Fruit fly (Drosophila melanogaster) whole organism, embryonic: Measurements from ENCODE around the gene CG43815.
A peak's percentile ranks its signal among the peaks of the same experiment; 100 is the strongest.

Source experiments
- C15 ChIP-seq: fragments of 200-800 bp; sonication (Bioruptor generic); IDR thresholded peaks from 3 replicates; pipeline ENCODE4 v1.3.6; 2022; ENCODE audit warnings: missing biosample characterization, missing genetic modification characterization
- CG10959 ChIP-seq: fragments of 200-800 bp; sonication (Bioruptor generic); IDR thresholded peaks from 2 replicates; pipeline ENCODE4 v1.3.6; 2022; ENCODE audit warnings: missing biosample characterization, missing genetic modification characterization
- CG10979 ChIP-seq: fragments of 200-800 bp; sonication (Bioruptor generic); optimal IDR thresholded peaks from 2 replicates; lab custom pipeline; 2018; ENCODE audit warnings: missing biosample characterization, mild to moderate bottlenecking, missing genetic modification characterization, moderate library complexity
- CG12659 ChIP-seq: fragments of 200-800 bp; sonication (Bioruptor generic); optimal IDR thresholded peaks from 3 replicates; lab custom pipeline; 2017; ENCODE audit warnings: mild to moderate bottlenecking, missing biosample characterization, missing genetic modification reagents, missing genetic modification characterization
- CG13424 ChIP-seq: fragments of 200-800 bp; sonication (Bioruptor generic); optimal IDR thresholded peaks from 2 replicates; lab custom pipeline; 2019; ENCODE audit warnings: missing biosample characterization, mild to moderate bottlenecking, missing genetic modification characterization, moderate library complexity
- CG15601 ChIP-seq: fragments of 200-800 bp; sonication (Bioruptor generic); optimal IDR thresholded peaks from 3 replicates; lab custom pipeline; 2019; ENCODE audit warnings: missing biosample characterization, mild to moderate bottlenecking, missing genetic modification characterization, moderate library complexity
- CG15696 ChIP-seq: fragments of 200-800 bp; sonication (Bioruptor generic); optimal IDR thresholded peaks from 2 replicates; lab custom pipeline; 2019; ENCODE audit warnings: missing biosample characterization, mild to moderate bottlenecking, missing genetic modification characterization, moderate library complexity
- CG1602 ChIP-seq: fragments of 200-800 bp; sonication (Bioruptor generic); optimal IDR thresholded peaks from 3 replicates; lab custom pipeline; 2016; ENCODE audit warnings: missing biosample characterization, missing genetic modification characterization
- CG17328 ChIP-seq: fragments of 200-800 bp; sonication (Bioruptor generic); IDR thresholded peaks from 2 replicates; pipeline ENCODE4 v1.3.6; 2022; ENCODE audit warnings: missing biosample characterization, missing genetic modification characterization
- CG17568 ChIP-seq: fragments of 200-800 bp; sonication (Bioruptor generic); optimal IDR thresholded peaks from 2 replicates; lab custom pipeline; 2018; ENCODE audit warnings: missing biosample characterization, mild to moderate bottlenecking, missing genetic modification characterization, moderate library complexity
- CG17829 ChIP-seq: fragments of 200-800 bp; optimal IDR thresholded peaks from 2 replicates; lab custom pipeline; 2019; ENCODE audit warnings: missing biosample characterization, mild to moderate bottlenecking, missing genetic modification characterization, moderate library complexity
- CG18262 ChIP-seq: fragments of 200-800 bp; optimal IDR thresholded peaks from 3 replicates; lab custom pipeline; 2019; ENCODE audit warnings: missing biosample characterization, mild to moderate bottlenecking, missing genetic modification characterization, moderate library complexity
- CG32767 ChIP-seq: fragments of 200-800 bp; sonication (Bioruptor generic); IDR thresholded peaks from 2 replicates; pipeline ENCODE4 v1.3.6; 2022; ENCODE audit warnings: missing biosample characterization, missing genetic modification characterization
- CG33557 ChIP-seq: fragments of 200-800 bp; sonication (Bioruptor generic); optimal IDR thresholded peaks from 2 replicates; lab custom pipeline; 2019; ENCODE audit warnings: missing biosample characterization, mild to moderate bottlenecking, missing genetic modification characterization, moderate library complexity
- CG7271 ChIP-seq: fragments of 200-800 bp; sonication (Bioruptor generic); optimal IDR thresholded peaks from 2 replicates; lab custom pipeline; 2018; ENCODE audit warnings: missing biosample characterization, mild to moderate bottlenecking, missing genetic modification characterization, moderate library complexity
- CG7357 ChIP-seq: fragments of 200-800 bp; sonication (Bioruptor generic); IDR thresholded peaks from 3 replicates; pipeline ENCODE4 v1.3.6; 2022; ENCODE audit warnings: missing biosample characterization, missing genetic modification characterization
- CG7839 ChIP-seq: fragments of 200-800 bp; sonication (Bioruptor generic); optimal IDR thresholded peaks from 3 replicates; lab custom pipeline; 2018; ENCODE audit warnings: missing biosample characterization, mild to moderate bottlenecking, missing genetic modification characterization, moderate library complexity
- CG8359 ChIP-seq: fragments of 200-800 bp; sonication (Bioruptor generic); optimal IDR thresholded peaks from 2 replicates; lab custom pipeline; 2017; ENCODE audit warnings: missing biosample characterization, mild to moderate bottlenecking, missing genetic modification characterization, borderline replicate concordance
- CG8924 ChIP-seq: fragments of 200-800 bp; optimal IDR thresholded peaks from 3 replicates; lab custom pipeline; 2019; ENCODE audit warnings: missing biosample characterization, mild to moderate bottlenecking, missing genetic modification characterization, moderate library complexity
- Lpt ChIP-seq: fragments of >200 bp; optimal IDR thresholded peaks from 2 replicates; lab custom pipeline; 2018; ENCODE audit warnings: missing biosample characterization, missing genetic modification characterization
- Med ChIP-seq: fragments of 200-800 bp; sonication (Bioruptor generic); peaks from one replicate; lab custom pipeline; 2016; ENCODE audit warnings: missing biosample characterization, missing genetic modification characterization, mild to moderate bottlenecking, inconsistent platforms, moderate library complexity
- Spps ChIP-seq: fragments of 200-800 bp; sonication (Bioruptor generic); optimal IDR thresholded peaks from 2 replicates; lab custom pipeline; 2018; ENCODE audit warnings: missing biosample characterization, mild to moderate bottlenecking, missing genetic modification characterization
- Sry-β ChIP-seq: fragments of 200-800 bp; sonication (Bioruptor generic); optimal IDR thresholded peaks from 2 replicates; lab custom pipeline; 2018; ENCODE audit warnings: missing biosample characterization, mild to moderate bottlenecking, missing genetic modification characterization, moderate library complexity
- Stat92E ChIP-seq, 3 experiments: fragments of >200 bp in 2 of 3; fragments of 200-800 bp in 1 of 3; sonication (Bioruptor generic) in 1 of 3; optimal IDR thresholded peaks; 2 replicates each; lab custom pipeline; 2017 to 2019; ENCODE audit warnings: missing biosample characterization in 3 of 3, missing genetic modification characterization in 3 of 3, mild to moderate bottlenecking in 1 of 3, moderate library complexity in 1 of 3
- amos ChIP-seq: fragments of 200-800 bp; sonication (Bioruptor generic); IDR thresholded peaks from 2 replicates; pipeline ENCODE4 v1.3.6; 2022; ENCODE audit warnings: missing biosample characterization, missing genetic modification characterization; ENCODE audit not compliant: partially characterized antibody
- bigmax ChIP-seq: fragments of 200-800 bp; sonication (Bioruptor generic); optimal IDR thresholded peaks from 2 replicates; lab custom pipeline; 2018; ENCODE audit warnings: missing biosample characterization, mild to moderate bottlenecking, missing genetic modification characterization
- bowl ChIP-seq: fragments of 200-800 bp; sonication (Bioruptor generic); IDR thresholded peaks from 2 replicates; pipeline ENCODE4 v1.3.6; 2022; ENCODE audit warnings: missing biosample characterization, missing genetic modification characterization
- bsh ChIP-seq, 2 experiments: fragments of 200-800 bp; sonication (Bioruptor generic); optimal IDR thresholded peaks; 2 replicates each; lab custom pipeline; 2017 to 2018; ENCODE audit warnings: mild to moderate bottlenecking in 2 of 2, missing biosample characterization in 2 of 2, missing genetic modification characterization in 2 of 2, moderate library complexity in 1 of 2
- cas ChIP-seq: fragments of 200-800 bp; sonication (Bioruptor generic); IDR thresholded peaks from 2 replicates; pipeline ENCODE4 v1.3.6; 2022; ENCODE audit warnings: missing biosample characterization, missing genetic modification characterization
- crol ChIP-seq: fragments of 200-800 bp; sonication (Bioruptor generic); IDR thresholded peaks from 2 replicates; pipeline ENCODE4 v1.3.6; 2022; ENCODE audit warnings: missing biosample characterization, missing genetic modification characterization
- da ChIP-seq: fragments of 200-800 bp; sonication (Bioruptor generic); optimal IDR thresholded peaks from 2 replicates; lab custom pipeline; 2016; ENCODE audit warnings: missing biosample characterization, missing genetic modification characterization
- dan ChIP-seq: fragments of 200-800 bp; sonication (Bioruptor generic); IDR thresholded peaks from 2 replicates; pipeline ENCODE4 v1.3.6; 2022; ENCODE audit warnings: missing biosample characterization, missing genetic modification characterization
- eve ChIP-seq, 2 experiments: fragments of >200 bp; optimal IDR thresholded peaks; 2 replicates each; lab custom pipeline; 2017; ENCODE audit warnings: missing biosample characterization in 2 of 2, missing genetic modification characterization in 2 of 2
- gce ChIP-seq: fragments of 200-800 bp; sonication (Bioruptor generic); IDR thresholded peaks from 3 replicates; pipeline ENCODE4 v1.3.6; 2022; ENCODE audit warnings: missing biosample characterization, missing genetic modification characterization
- gcm2 ChIP-seq: fragments of 200-800 bp; sonication (Bioruptor generic); optimal IDR thresholded peaks from 2 replicates; lab custom pipeline; 2016; ENCODE audit warnings: missing biosample characterization, missing genetic modification characterization
- gsb ChIP-seq: fragments of 200-800 bp; sonication (Bioruptor generic); IDR thresholded peaks from 2 replicates; pipeline ENCODE4 v1.3.6; 2022; ENCODE audit warnings: missing biosample characterization, missing genetic modification characterization
- insv ChIP-seq, 2 experiments: fragments of 200-800 bp; sonication (Bioruptor generic); optimal IDR thresholded peaks; 3 replicates each; lab custom pipeline; 2016 to 2018; ENCODE audit warnings: missing biosample characterization in 2 of 2, missing genetic modification characterization in 2 of 2
- lbe ChIP-seq: fragments of 200-800 bp; sonication (Bioruptor generic); optimal IDR thresholded peaks from 2 replicates; lab custom pipeline; 2016; ENCODE audit warnings: missing biosample characterization, mild to moderate bottlenecking, missing genetic modification characterization
- lola ChIP-seq, 3 experiments: fragments of >200 bp in 2 of 3; fragments of 200-800 bp in 1 of 3; sonication (Bioruptor generic) in 1 of 3; optimal IDR thresholded peaks; 2 replicates each; lab custom pipeline; 2017 to 2019; ENCODE audit warnings: missing biosample characterization in 3 of 3, missing genetic modification characterization in 3 of 3, mild to moderate bottlenecking in 1 of 3, moderate library complexity in 1 of 3
- nerfin-1 ChIP-seq: fragments of 200-800 bp; sonication (Bioruptor generic); optimal IDR thresholded peaks from 3 replicates; lab custom pipeline; 2019; ENCODE audit warnings: missing biosample characterization, mild to moderate bottlenecking, missing genetic modification characterization, moderate library complexity
- nmo ChIP-seq: fragments of 200-800 bp; sonication (Bioruptor generic); optimal IDR thresholded peaks from 2 replicates; lab custom pipeline; 2018; ENCODE audit warnings: missing biosample characterization, mild to moderate bottlenecking, missing genetic modification characterization, moderate library complexity
- onecut ChIP-seq: fragments of 200-800 bp; sonication (Bioruptor generic); IDR thresholded peaks from 2 replicates; pipeline ENCODE4 v1.3.6; 2022; ENCODE audit warnings: missing biosample characterization, missing genetic modification characterization
- row ChIP-seq: fragments of 200-800 bp; sonication (Bioruptor generic); IDR thresholded peaks from 3 replicates; pipeline ENCODE4 v1.3.6; 2022; ENCODE audit warnings: missing biosample characterization, missing genetic modification characterization
- sens ChIP-seq: fragments of 200-800 bp; sonication (Bioruptor generic); peaks from one replicate; lab custom pipeline; 2016; ENCODE audit warnings: missing biosample characterization, missing genetic modification characterization
- tll ChIP-seq, 2 experiments: fragments of 200-800 bp in 1 of 2; fragments of >200 bp in 1 of 2; sonication (Bioruptor generic) in 1 of 2; optimal IDR thresholded peaks; 2 replicates each; lab custom pipeline; 2017 to 2019; ENCODE audit warnings: missing biosample characterization in 2 of 2, missing genetic modification characterization in 2 of 2, mild to moderate bottlenecking in 1 of 2, moderate library complexity in 1 of 2
- twi ChIP-seq: fragments of 200-800 bp; optimal IDR thresholded peaks from 2 replicates; lab custom pipeline; 2019; ENCODE audit warnings: missing biosample characterization, mild to moderate bottlenecking, missing genetic modification characterization, moderate library complexity

Gene CG43815

DNA sequence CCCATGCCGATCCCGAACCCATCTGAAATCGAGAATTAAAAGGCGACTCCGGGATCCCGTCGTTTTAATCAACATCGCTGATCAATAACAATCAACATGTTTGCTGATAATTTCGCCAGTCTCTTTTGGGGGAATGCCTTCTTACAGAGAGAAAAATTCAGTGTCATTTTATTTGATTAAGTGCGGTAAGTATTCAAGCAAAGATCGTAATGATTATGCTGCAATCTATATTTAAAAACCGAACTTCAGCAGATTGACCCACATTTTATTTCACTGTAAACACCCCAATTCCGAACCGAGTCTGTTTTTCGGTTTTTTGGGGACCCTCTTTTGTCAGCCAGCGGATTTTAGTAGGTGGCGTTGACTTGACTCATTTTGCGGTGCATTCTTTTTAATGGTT is 22.1 kb upstream of the CG43815 start:
- TF ChIP-seq lbe (GFP tag; lab: Kevin White, UChicago) (peak; percentile 10), bigmax (GFP tag; lab: Kevin White, UChicago) (no peak)

DNA sequence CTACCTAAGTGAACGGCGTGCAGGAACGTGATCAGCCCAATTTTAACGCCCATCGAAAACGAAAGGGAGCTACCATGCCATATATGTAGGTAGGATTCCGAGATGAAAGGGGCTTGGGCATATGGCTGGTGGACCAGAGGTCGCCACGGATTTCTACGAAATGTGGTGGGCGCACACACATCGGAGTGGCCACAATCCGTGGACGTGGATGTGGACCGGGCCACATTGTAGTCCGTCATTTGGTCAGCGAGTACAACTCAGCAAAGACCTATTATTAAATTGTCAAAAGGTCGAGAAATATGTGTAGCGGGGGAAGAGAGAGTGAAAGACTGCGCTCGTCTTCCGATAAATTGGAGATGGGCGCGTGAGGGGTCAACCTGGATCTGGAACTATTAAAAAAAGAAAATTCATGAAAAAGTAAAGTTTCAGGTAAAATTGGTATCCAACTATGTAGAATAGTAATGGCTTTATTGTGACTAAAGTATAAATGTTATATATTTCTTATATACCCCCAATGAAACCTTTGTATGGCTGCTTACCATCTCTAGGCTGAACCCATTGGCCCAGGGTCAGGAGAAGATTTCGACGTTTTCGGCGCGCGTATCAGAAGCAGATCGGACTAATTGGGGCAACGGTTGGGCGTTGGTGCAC is 20.5 kb upstream of the CG43815 start:
- TF ChIP-seq lola (GFP tag; optimal IDR thresholded peaks at IDR 0.05; lab: Kevin White, UChicago) (peak in 1 of 3 experiments; percentile 65), nmo (GFP tag; lab: Kevin White, UChicago) (peak; percentile 15), Med (GFP tag; lab: Kevin White, UChicago) (peak; percentile 50), Stat92E (GFP tag; optimal IDR thresholded peaks at IDR 0.05; lab: Kevin White, UChicago) (peak in 1 of 3 experiments; percentile 50), CG7357 (GFP tag; lab: Robert Waterston, UW) (0 out of 3 replicates have a peak, but pooled peaks have one; percentile 14), eve (GFP tag; optimal IDR thresholded peaks at IDR 0.05; lab: Kevin White, UChicago) (no peak), gce (0 out of 3 replicates have a peak, but pooled peaks have one; percentile 29), CG33557 (GFP tag; lab: Kevin White, UChicago) (peak; percentile 54), CG8359 (GFP tag; lab: Kevin White, UChicago) (peak; percentile 36), Lpt (GFP tag; lab: Kevin White, UChicago) (no peak), CG17328 (GFP tag; lab: Robert Waterston, UW) (0 out of 2 replicates have a peak, but pooled peaks have one; percentile 34), Spps (tag; lab: Kevin White, UChicago) (peak; percentile 32), CG18262 (peak; percentile 45), insv (GFP tag; optimal IDR thresholded peaks at IDR 0.05; lab: Kevin White, UChicago) (no peak), C15 (GFP tag; lab: Robert Waterston, UW) (no peak), cas (GFP tag; lab: Robert Waterston, UW) (no peak), crol (GFP tag; lab: Robert Waterston, UW) (no peak), CG7839 (tag; lab: Kevin White, UChicago) (peak; percentile 29), CG7271 (no peak), CG13424 (tag; lab: Kevin White, UChicago) (peak; percentile 16), CG32767 (GFP tag; lab: Robert Waterston, UW) (0 out of 2 replicates have a peak, but pooled peaks have one; percentile 17), gsb (GFP tag; lab: Robert Waterston, UW) (no peak), bowl (GFP tag; lab: Robert Waterston, UW) (no peak), CG17829 (tag; lab: Kevin White, UChicago) (peak; percentile 37), CG15601 (tag; lab: Kevin White, UChicago) (peak; percentile 13), CG17568 (no peak), amos (peak; percentile 26; the same call in 1 of the 2 replicates), bsh (GFP tag; optimal IDR thresholded peaks at IDR 0.05; lab: Kevin White, UChicago) (peak in 1 of 2 experiments; percentile 43), CG10959 (GFP tag; lab: Robert Waterston, UW) (peak; percentile 59; the same call in 1 of the 2 replicates), da (GFP tag; lab: Kevin White, UChicago) (no peak), twi (tag; lab: Kevin White, UChicago) (peak; percentile 3), CG8924 (no peak), dan (GFP tag; lab: Robert Waterston, UW) (peak; percentile 45; the same call in 1 of the 2 replicates), CG10979 (peak; percentile 55), CG12659 (no peak), Sry-β (GFP tag; lab: Kevin White, UChicago) (no peak), tll (GFP tag; optimal IDR thresholded peaks at IDR 0.05; lab: Kevin White, UChicago) (no peak), CG1602 (GFP tag; lab: Kevin White, UChicago) (no peak), row (GFP tag; lab: Robert Waterston, UW) (peak; percentile 60), onecut (GFP tag; lab: Robert Waterston, UW) (0 out of 2 replicates have a peak, but pooled peaks have one; percentile 5), sens (GFP tag; lab: Kevin White, UChicago) (peak; percentile 87), nerfin-1 (tag; lab: Kevin White, UChicago) (peak; percentile 16), CG15696 (tag; lab: Kevin White, UChicago) (peak; percentile 79), gcm2 (GFP tag; lab: Kevin White, UChicago) (no peak)
